Worm (Caenorhabditis elegans) whole organism, midembryonic: ENCODE data around the gene C14B9.3.

Experiments
- cog-1 ChIP-seq: sonication (generic microtip); optimal IDR thresholded peaks from 2 replicates; lab custom pipeline; 2016; ENCODE audit warnings: missing genetic modification characterization, missing compliant biosample characterization
- flt-1 ChIP-seq: fragments of 200-800 bp; sonication (Bioruptor generic); IDR thresholded peaks from 2 replicates; pipeline ENCODE4 v1.3.6; 2022; ENCODE audit warnings: missing genetic modification characterization, missing compliant biosample characterization
- med-1 ChIP-seq: sonication (generic microtip); optimal IDR thresholded peaks from 2 replicates; lab custom pipeline; 2017; ENCODE audit warnings: missing genetic modification characterization, mild to moderate bottlenecking, missing compliant biosample characterization, antibody characterized with exemption, missing genetic modification reagents; ENCODE audit not compliant: insufficient read depth
- ref-1 ChIP-seq: fragments of 200-800 bp; sonication (Bioruptor generic); conservative IDR thresholded peaks from 2 replicates; pipeline ENCODE4 v1.3.6; 2022; ENCODE audit warnings: missing genetic modification reagents, missing genetic modification characterization, missing compliant biosample characterization
- ztf-23 ChIP-seq: fragments of 200-800 bp; sonication (Bioruptor generic); IDR thresholded peaks from 2 replicates; pipeline ENCODE4 v1.3.6; 2022; ENCODE audit warnings: missing genetic modification reagents, missing genetic modification characterization, missing compliant biosample characterization
- ztf-29 ChIP-seq: fragments of 200-800 bp; sonication (Bioruptor generic); IDR thresholded peaks from 2 replicates; pipeline ENCODE4 v1.3.6; 2022; ENCODE audit warnings: missing genetic modification reagents, missing genetic modification characterization, missing compliant biosample characterization

- TF ChIP-seq med-1 (GFP tag; lab: Kevin White, UChicago), result no peak
- no peak for TF ChIP-seq flt-1 (GFP tag; lab: Robert Waterston, UW)
- peak; percentile 55; the same call in 1 of the 2 replicates for TF ChIP-seq ztf-29 (GFP tag; lab: Robert Waterston, UW)
- TF ChIP-seq cog-1 (tag; lab: Kevin White, UChicago), result peak; percentile 23
- TF ChIP-seq ztf-23 (GFP tag; lab: Robert Waterston, UW), result no peak
- TF ChIP-seq ref-1 (GFP tag; lab: Robert Waterston, UW), result no peak
Measured at ce11 chrIII:8125234-8125633, 16.6 kb downstream of the C14B9.3 start.
